Worm (Caenorhabditis elegans) whole organism, early embryonic: Measurements from ENCODE around the gene Y54E2A.7.

Experiments
- B0310.2 ChIP-seq: sonication (generic microtip); optimal IDR thresholded peaks from 2 replicates; lab custom pipeline; 2016; ENCODE audit warnings: mild to moderate bottlenecking, missing genetic modification characterization, missing compliant biosample characterization
- F13C5.2 ChIP-seq: sonication (generic microtip); optimal IDR thresholded peaks from 2 replicates; lab custom pipeline; 2017; ENCODE audit warnings: mild to moderate bottlenecking, missing genetic modification characterization, inconsistent platforms, missing compliant biosample characterization
- aly-1 ChIP-seq: sonication (generic microtip); optimal IDR thresholded peaks from 2 replicates; lab custom pipeline; 2016; ENCODE audit warnings: missing genetic modification characterization, missing compliant biosample characterization
- ama-1 ChIP-seq: fragments of 150-350 bp; optimal IDR thresholded peaks from 2 replicates; lab custom pipeline; 2014
- ceh-13 ChIP-seq: fragments of 200-800 bp; sonication (Bioruptor generic); optimal IDR thresholded peaks from 2 replicates; lab custom pipeline; 2018; ENCODE audit warnings: mild to moderate bottlenecking, missing genetic modification characterization, missing compliant biosample characterization
- ceh-36 ChIP-seq: sonication (generic microtip); optimal IDR thresholded peaks from 2 replicates; lab custom pipeline; 2016; ENCODE audit warnings: missing genetic modification characterization, inconsistent platforms, missing compliant biosample characterization
- ets-7 ChIP-seq: sonication (generic microtip); optimal IDR thresholded peaks from 2 replicates; lab custom pipeline; 2016; ENCODE audit warnings: missing genotype, missing genetic modification characterization, missing compliant biosample characterization
- flt-1 ChIP-seq: fragments of 200-800 bp; sonication (Bioruptor generic); IDR thresholded peaks from 2 replicates; pipeline ENCODE4 v1.3.6; 2022; ENCODE audit warnings: missing genetic modification characterization, missing compliant biosample characterization
- hmbx-1 ChIP-seq: sonication (generic microtip); optimal IDR thresholded peaks from 2 replicates; lab custom pipeline; 2016; ENCODE audit warnings: mild to moderate bottlenecking, missing genetic modification characterization, missing compliant biosample characterization
- hmg-4 ChIP-seq: fragments of 200-800 bp; sonication (Bioruptor generic); optimal IDR thresholded peaks from 2 replicates; lab custom pipeline; 2018; ENCODE audit warnings: mild to moderate bottlenecking, missing genetic modification characterization, missing compliant biosample characterization
- hnd-1 ChIP-seq: sonication (generic microtip); optimal IDR thresholded peaks from 2 replicates; lab custom pipeline; 2016; ENCODE audit warnings: missing genetic modification characterization, missing compliant biosample characterization
- pes-1 ChIP-seq: fragments of 200-800 bp; sonication (Bioruptor generic); IDR thresholded peaks from 2 replicates; pipeline ENCODE4 v1.3.6; 2022; ENCODE audit warnings: missing genetic modification reagents, missing genetic modification characterization, missing compliant biosample characterization
- scrt-1 ChIP-seq: fragments of 200-800 bp; sonication (Bioruptor generic); IDR thresholded peaks from 2 replicates; pipeline ENCODE4 v1.3.6; 2022; ENCODE audit warnings: missing genetic modification characterization, missing compliant biosample characterization
- sea-1 ChIP-seq: fragments of 200-800 bp; sonication (Bioruptor generic); conservative IDR thresholded peaks from 2 replicates; pipeline ENCODE4 v1.3.6; 2022; ENCODE audit warnings: missing genetic modification characterization, missing compliant biosample characterization
- tbx-11 ChIP-seq: fragments of 200-800 bp; sonication (Bioruptor generic); IDR thresholded peaks from 2 replicates; pipeline ENCODE4 v1.3.6; 2022; ENCODE audit warnings: missing genetic modification characterization, missing compliant biosample characterization
- tbx-37 ChIP-seq: fragments of 200-800 bp; sonication (Bioruptor generic); conservative IDR thresholded peaks from 2 replicates; pipeline ENCODE4 v1.3.6; 2022; ENCODE audit warnings: missing genetic modification reagents, missing genetic modification characterization, missing compliant biosample characterization
- tra-4 ChIP-seq: sonication (generic microtip); optimal IDR thresholded peaks from 2 replicates; lab custom pipeline; 2017; ENCODE audit warnings: missing genetic modification characterization, missing compliant biosample characterization

The Y54E2A.7 gene

ce11 chrII:14802527-14802926, 29.7 kb upstream of the Y54E2A.7 start:
- TF ChIP-seq tbx-11 (GFP tag; lab: Robert Waterston, UW) (peak; percentile 64), flt-1 (GFP tag; lab: Robert Waterston, UW) (0 out of 2 replicates have a peak, but pooled peaks have one; percentile 16), pes-1 (GFP tag; lab: Robert Waterston, UW) (peak; percentile 72)

- TF ChIP-seq tbx-11 (GFP tag; lab: Robert Waterston, UW): no peak
- 0 out of 2 replicates have a peak, but pooled peaks have one; percentile 38 for TF ChIP-seq tbx-37 (GFP tag; lab: Robert Waterston, UW)
- peak; percentile 83 for TF ChIP-seq sea-1 (GFP tag; lab: Robert Waterston, UW)
- TF ChIP-seq flt-1 (GFP tag; lab: Robert Waterston, UW): peak; percentile 54
- TF ChIP-seq pes-1 (GFP tag; lab: Robert Waterston, UW): peak; percentile 75
Observed at ce11 chrII:14801086-14801531, 28.3 kb upstream of the Y54E2A.7 start.

- TF ChIP-seq sea-1 (GFP tag; lab: Robert Waterston, UW): no peak
- no peak for TF ChIP-seq ama-1 (lab: Kevin White, UChicago)
- TF ChIP-seq ceh-13 (GFP tag; lab: Kevin White, UChicago): no peak
- TF ChIP-seq ceh-36: no peak
- TF ChIP-seq aly-1 (tag; lab: Kevin White, UChicago): no peak
- no peak for TF ChIP-seq tbx-11 (GFP tag; lab: Robert Waterston, UW)
- no peak for TF ChIP-seq tra-4 (tag; lab: Kevin White, UChicago)
- no peak for TF ChIP-seq hnd-1 (tag; lab: Kevin White, UChicago)
- TF ChIP-seq tbx-37 (GFP tag; lab: Robert Waterston, UW): no peak
Observed at ce11 chrII:14799367-14799766, 26.6 kb upstream of the Y54E2A.7 start.

- TF ChIP-seq pes-1 (GFP tag; lab: Robert Waterston, UW): no peak
- TF ChIP-seq hmbx-1 (tag; lab: Kevin White, UChicago): no peak
- TF ChIP-seq F13C5.2 (tag; lab: Kevin White, UChicago): no peak
- TF ChIP-seq scrt-1 (GFP tag; lab: Robert Waterston, UW): no peak
- no peak for TF ChIP-seq hmg-4 (GFP tag; lab: Kevin White, UChicago)
- no peak for TF ChIP-seq ceh-13 (GFP tag; lab: Kevin White, UChicago)
- TF ChIP-seq flt-1 (GFP tag; lab: Robert Waterston, UW): no peak
- no peak for TF ChIP-seq ets-7 (tag; lab: Kevin White, UChicago)
- no peak for TF ChIP-seq hnd-1 (tag; lab: Kevin White, UChicago)
- no peak for TF ChIP-seq ama-1 (lab: Kevin White, UChicago)
- TF ChIP-seq ceh-36: no peak
- no peak for TF ChIP-seq aly-1 (tag; lab: Kevin White, UChicago)
- TF ChIP-seq B0310.2 (tag; lab: Kevin White, UChicago): no peak
- TF ChIP-seq sea-1 (GFP tag; lab: Robert Waterston, UW): no peak
- TF ChIP-seq tbx-37 (GFP tag; lab: Robert Waterston, UW): no peak
- TF ChIP-seq tra-4 (tag; lab: Kevin White, UChicago): no peak
- no peak for TF ChIP-seq tbx-11 (GFP tag; lab: Robert Waterston, UW)
Observed at ce11 chrII:14798047-14798522, 25.3 kb upstream of the Y54E2A.7 start, which contains the start of gene tbc-20. Gene tbc-20 (plus strand): TSS chrII:14798472.

ce11 chrII:14794935-14795454, 22.2 kb upstream of the Y54E2A.7 start, which contains the start of gene eif-3.B:
Gene eif-3.B (plus strand): TSS chrII:14795404.
- TF ChIP-seq F13C5.2 (tag; lab: Kevin White, UChicago) (peak; percentile 79), ceh-36 (no peak), tbx-37 (GFP tag; lab: Robert Waterston, UW) (peak; percentile 93), hmg-4 (GFP tag; lab: Kevin White, UChicago) (peak; percentile 53), hnd-1 (tag; lab: Kevin White, UChicago) (no peak), pes-1 (GFP tag; lab: Robert Waterston, UW) (peak; percentile 78), tbx-11 (GFP tag; lab: Robert Waterston, UW) (peak; percentile 52; the same call in 1 of the 2 replicates), aly-1 (tag; lab: Kevin White, UChicago) (no peak), tra-4 (tag; lab: Kevin White, UChicago) (no peak), ceh-13 (GFP tag; lab: Kevin White, UChicago) (no peak), ets-7 (tag; lab: Kevin White, UChicago) (peak; percentile 30), scrt-1 (GFP tag; lab: Robert Waterston, UW) (no peak), flt-1 (GFP tag; lab: Robert Waterston, UW) (no peak), B0310.2 (tag; lab: Kevin White, UChicago) (peak; percentile 3), hmbx-1 (tag; lab: Kevin White, UChicago) (no peak), ama-1 (lab: Kevin White, UChicago) (no peak), sea-1 (GFP tag; lab: Robert Waterston, UW) (0 out of 2 replicates have a peak, but pooled peaks have one; percentile 34)

ce11 chrII:14792470-14792869, 19.7 kb upstream of the Y54E2A.7 start:
- TF ChIP-seq pes-1 (GFP tag; lab: Robert Waterston, UW) (no peak), ceh-36 (no peak), scrt-1 (GFP tag; lab: Robert Waterston, UW) (no peak), tbx-11 (GFP tag; lab: Robert Waterston, UW) (no peak), F13C5.2 (tag; lab: Kevin White, UChicago) (no peak), hnd-1 (tag; lab: Kevin White, UChicago) (no peak), B0310.2 (tag; lab: Kevin White, UChicago) (no peak), ama-1 (lab: Kevin White, UChicago) (no peak), ceh-13 (GFP tag; lab: Kevin White, UChicago) (no peak), tra-4 (tag; lab: Kevin White, UChicago) (no peak), ets-7 (tag; lab: Kevin White, UChicago) (no peak), hmg-4 (GFP tag; lab: Kevin White, UChicago) (no peak), aly-1 (tag; lab: Kevin White, UChicago) (no peak), flt-1 (GFP tag; lab: Robert Waterston, UW) (no peak), tbx-37 (GFP tag; lab: Robert Waterston, UW) (no peak), hmbx-1 (tag; lab: Kevin White, UChicago) (no peak), sea-1 (GFP tag; lab: Robert Waterston, UW) (no peak)
